Worm (Caenorhabditis elegans): Measurements from ENCODE around the gene mrps-28.

DNA sequence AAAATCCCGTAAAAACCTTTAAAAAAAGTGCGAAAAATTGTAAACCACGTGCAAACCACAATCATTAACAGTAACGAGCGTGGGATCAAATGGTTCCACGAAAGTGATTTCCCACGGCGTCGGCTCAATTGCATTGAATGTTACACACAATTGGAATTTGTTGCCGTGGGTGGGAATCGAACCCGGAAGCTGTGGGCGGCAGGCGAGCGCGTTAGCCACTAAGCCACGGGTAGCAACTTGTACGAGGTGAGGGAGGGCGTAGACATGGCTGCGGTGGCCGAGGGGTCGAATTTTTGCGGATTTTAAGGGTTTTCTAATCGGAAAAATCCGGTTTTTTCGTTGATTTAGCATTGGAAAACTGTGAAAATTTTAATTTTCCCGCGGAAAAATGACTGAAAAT is 1.0 kb upstream of the mrps-28 start:
- peak; percentile 49 for TF ChIP-seq W03F9.2 (tag; optimal IDR thresholded peaks at IDR 0.05)
- TF ChIP-seq dao-5 (tag; optimal IDR thresholded peaks at IDR 0.05), result peak; percentile 82
- TF ChIP-seq him-1 (tag; optimal IDR thresholded peaks at IDR 0.05), result peak; percentile 79

All from whole organism, L4/young adult.